Worm (Caenorhabditis elegans) whole organism, young adult: ENCODE measurements around the gene F08D12.2.

Source experiments
- F23B12.7 ChIP-seq: sonication (generic microtip); optimal IDR thresholded peaks from 2 replicates; lab custom pipeline; 2017; ENCODE audit warnings: missing genetic modification characterization, mild to moderate bottlenecking, missing compliant biosample characterization, antibody characterized with exemption, moderate library complexity; ENCODE audit not compliant: insufficient read depth
- F37B4.10 ChIP-seq: fragments of 200-800 bp; sonication (Bioruptor generic); IDR thresholded peaks from 2 replicates; pipeline ENCODE4 v1.3.6; 2022; ENCODE audit warnings: missing genetic modification characterization, missing compliant biosample characterization
- F39B2.1 ChIP-seq: fragments of 200-800 bp; sonication (Bioruptor generic); IDR thresholded peaks from 2 replicates; pipeline ENCODE4 v1.3.6; 2022; ENCODE audit warnings: missing genetic modification reagents, missing genetic modification characterization, missing compliant biosample characterization
- F57A8.1 ChIP-seq: fragments of 200-800 bp; sonication (Bioruptor generic); optimal IDR thresholded peaks from 2 replicates; lab custom pipeline; 2018; ENCODE audit warnings: mild to moderate bottlenecking, missing genetic modification characterization, moderate library complexity, missing compliant biosample characterization
- T26A5.8 ChIP-seq: sonication (generic microtip); optimal IDR thresholded peaks from 2 replicates; lab custom pipeline; 2016; ENCODE audit warnings: missing genetic modification characterization, missing compliant biosample characterization
- Y53G8AR.9 ChIP-seq: fragments of 200-800 bp; sonication (Bioruptor generic); conservative IDR thresholded peaks from 2 replicates; pipeline ENCODE4 v1.3.6; 2022; ENCODE audit warnings: missing genetic modification reagents, missing genetic modification characterization, missing compliant biosample characterization
- Y95B8A.8 ChIP-seq: fragments of 200-800 bp; sonication (Bioruptor generic); IDR thresholded peaks from 2 replicates; pipeline ENCODE4 v1.3.6; 2022; ENCODE audit warnings: missing genetic modification reagents, missing genetic modification characterization, missing compliant biosample characterization
- akir-1 ChIP-seq: fragments of 200-800 bp; sonication (Bioruptor generic); optimal IDR thresholded peaks from 2 replicates; lab custom pipeline; 2018; ENCODE audit warnings: mild to moderate bottlenecking, missing genetic modification characterization, moderate library complexity, missing compliant biosample characterization
- aptf-2 ChIP-seq: fragments of 200-800 bp; sonication (Bioruptor generic); conservative IDR thresholded peaks from 2 replicates; pipeline ENCODE4 v1.3.6; 2022; ENCODE audit warnings: missing genetic modification reagents, missing genetic modification characterization, missing compliant biosample characterization
- atf-7 ChIP-seq: sonication (generic microtip); optimal IDR thresholded peaks from 2 replicates; lab custom pipeline; 2017; ENCODE audit warnings: mild to moderate bottlenecking, missing genetic modification characterization, missing compliant biosample characterization
- attf-5 ChIP-seq: fragments of 200-800 bp; sonication (Bioruptor generic); optimal IDR thresholded peaks from 2 replicates; lab custom pipeline; 2018; ENCODE audit warnings: mild to moderate bottlenecking, missing genetic modification characterization, missing compliant biosample characterization
- bed-1 ChIP-seq: fragments of 200-800 bp; sonication (Bioruptor generic); IDR thresholded peaks from 2 replicates; pipeline ENCODE4 v1.3.6; 2022; ENCODE audit warnings: missing genetic modification reagents, missing genetic modification characterization, missing compliant biosample characterization
- bed-2 ChIP-seq: fragments of 200-800 bp; sonication (Bioruptor generic); IDR thresholded peaks from 2 replicates; pipeline ENCODE4 v1.3.6; 2022; ENCODE audit warnings: missing genetic modification reagents, missing genetic modification characterization, missing compliant biosample characterization
- cebp-1 ChIP-seq, 2 experiments: fragments of 200-800 bp in 1 of 2; sonication (Bioruptor generic) in 1 of 2; sonication (generic microtip) in 1 of 2; IDR thresholded peaks in 1 of 2; optimal IDR thresholded peaks in 1 of 2; 2 replicates each; pipeline versions ENCODE4 v1.3.6 to Lab custom; 2017 to 2022; ENCODE audit warnings: missing compliant biosample characterization in 2 of 2, missing genetic modification characterization in 2 of 2, mild to moderate bottlenecking in 1 of 2, missing genetic modification reagents in 1 of 2, moderate library complexity in 1 of 2
- ceh-100 ChIP-seq: fragments of 200-800 bp; sonication (Bioruptor generic); IDR thresholded peaks from 2 replicates; pipeline ENCODE4 v1.3.6; 2022; ENCODE audit warnings: missing genetic modification reagents, missing genetic modification characterization, missing compliant biosample characterization
- ceh-91 ChIP-seq: fragments of 200-800 bp; sonication (Bioruptor generic); IDR thresholded peaks from 2 replicates; pipeline ENCODE4 v1.3.6; 2022; ENCODE audit warnings: missing genetic modification reagents, missing genetic modification characterization, missing compliant biosample characterization
- dpl-1 ChIP-seq: fragments of 150-350 bp; optimal IDR thresholded peaks from 2 replicates; lab custom pipeline; 2014; ENCODE audit warnings: missing biosample characterization, missing genetic modification reagents, missing genetic modification characterization
- efl-1 ChIP-seq: fragments of 150-350 bp; optimal IDR thresholded peaks from 2 replicates; lab custom pipeline; 2014; ENCODE audit warnings: missing biosample characterization, missing genetic modification reagents, missing genetic modification characterization
- egrh-3 ChIP-seq: fragments of 200-800 bp; sonication (Bioruptor generic); IDR thresholded peaks from 2 replicates; pipeline ENCODE4 v1.3.6; 2022; ENCODE audit warnings: missing genetic modification reagents, missing genetic modification characterization, missing compliant biosample characterization
- ekl-4 ChIP-seq: fragments of 200-800 bp; sonication (Bioruptor generic); IDR thresholded peaks from 2 replicates; pipeline ENCODE4 v1.3.6; 2022; ENCODE audit warnings: missing genetic modification reagents, missing genetic modification characterization, missing compliant biosample characterization
- hmg-1.2 ChIP-seq: fragments of 200-800 bp; sonication (Bioruptor generic); IDR thresholded peaks from 2 replicates; pipeline ENCODE4 v1.3.6; 2022; ENCODE audit warnings: missing genetic modification reagents, missing genetic modification characterization, missing compliant biosample characterization
- hmg-20 ChIP-seq: fragments of 200-800 bp; sonication (Bioruptor generic); IDR thresholded peaks from 2 replicates; pipeline ENCODE4 v1.3.6; 2022; ENCODE audit warnings: missing genetic modification reagents, missing genetic modification characterization, missing compliant biosample characterization
- hrde-1 ChIP-seq: sonication (generic microtip); optimal IDR thresholded peaks from 2 replicates; lab custom pipeline; 2016; ENCODE audit warnings: missing genetic modification characterization, mild to moderate bottlenecking, missing compliant biosample characterization, moderate library complexity, missing genotype, missing genetic modification reagents, borderline replicate concordance
- lag-1 ChIP-seq: fragments of 200-800 bp; sonication (Bioruptor generic); IDR thresholded peaks from 2 replicates; pipeline ENCODE4 v1.3.6; 2022; ENCODE audit warnings: missing genetic modification reagents, missing genetic modification characterization, missing compliant biosample characterization
- let-607 ChIP-seq, 2 experiments: fragments of 200-800 bp in 1 of 2; sonication (Bioruptor generic) in 1 of 2; sonication (generic microtip) in 1 of 2; optimal IDR thresholded peaks; 2 replicates each; lab custom pipeline; 2016 to 2018; ENCODE audit warnings: mild to moderate bottlenecking in 2 of 2, missing compliant biosample characterization in 2 of 2, missing genetic modification characterization in 2 of 2, moderate library complexity in 2 of 2, missing genotype in 1 of 2
- lin-54 ChIP-seq: fragments of 200-800 bp; sonication (Bioruptor generic); optimal IDR thresholded peaks from 2 replicates; lab custom pipeline; 2018; ENCODE audit warnings: mild to moderate bottlenecking, missing genetic modification characterization, missing compliant biosample characterization
- lir-1 ChIP-seq: fragments of 200-800 bp; sonication (Bioruptor generic); conservative IDR thresholded peaks from 2 replicates; pipeline ENCODE4 v1.3.6; 2022; ENCODE audit warnings: missing genetic modification reagents, missing genetic modification characterization, missing compliant biosample characterization
- lsl-1 ChIP-seq: fragments of 200-800 bp; sonication (Bioruptor generic); optimal IDR thresholded peaks from 2 replicates; lab custom pipeline; 2018; ENCODE audit warnings: mild to moderate bottlenecking, missing genetic modification characterization, moderate library complexity, missing compliant biosample characterization
- madf-10 ChIP-seq: sonication (generic microtip); optimal IDR thresholded peaks from 2 replicates; lab custom pipeline; 2016; ENCODE audit warnings: mild to moderate bottlenecking, missing genetic modification characterization, missing compliant biosample characterization
- madf-8 ChIP-seq: fragments of 200-800 bp; sonication (Bioruptor generic); conservative IDR thresholded peaks from 2 replicates; pipeline ENCODE4 v1.3.6; 2022; ENCODE audit warnings: missing genetic modification reagents, missing genetic modification characterization, missing compliant biosample characterization
- mcd-1 ChIP-seq: fragments of 200-800 bp; sonication (Bioruptor generic); IDR thresholded peaks from 2 replicates; pipeline ENCODE4 v1.3.6; 2022; ENCODE audit warnings: missing genetic modification reagents, missing genetic modification characterization, missing compliant biosample characterization
- mel-28 ChIP-seq: sonication (generic microtip); optimal IDR thresholded peaks from 2 replicates; lab custom pipeline; 2016; ENCODE audit warnings: borderline replicate concordance, mild to moderate bottlenecking, missing genetic modification characterization, missing compliant biosample characterization
- mxl-1 ChIP-seq: sonication (generic microtip); optimal IDR thresholded peaks from 2 replicates; lab custom pipeline; 2016; ENCODE audit warnings: missing genetic modification characterization, missing compliant biosample characterization
- nfya-1 ChIP-seq: sonication (generic microtip); optimal IDR thresholded peaks from 2 replicates; lab custom pipeline; 2017; ENCODE audit warnings: antibody characterized with exemption, missing compliant biosample characterization, missing genetic modification characterization, borderline replicate concordance; ENCODE audit not compliant: insufficient read depth
- nfya-2 ChIP-seq: fragments of 200-800 bp; sonication (Bioruptor generic); IDR thresholded peaks from 2 replicates; pipeline ENCODE4 v1.3.6; 2022; ENCODE audit warnings: missing genetic modification reagents, missing genetic modification characterization, missing compliant biosample characterization
- nfyb-1 ChIP-seq: fragments of 200-800 bp; sonication (Bioruptor generic); IDR thresholded peaks from 2 replicates; pipeline ENCODE4 v1.3.6; 2022; ENCODE audit warnings: missing genetic modification reagents, missing genetic modification characterization, missing compliant biosample characterization
- pha-4 ChIP-seq: fragments of 150-350 bp; sonication (generic microtip); optimal IDR thresholded peaks from 2 replicates; lab custom pipeline; 2014; ENCODE audit warnings: missing biosample characterization, missing genetic modification reagents, missing genetic modification characterization
- rec-8 ChIP-seq, 2 experiments: sonication (generic microtip); optimal IDR thresholded peaks; 2 replicates each; lab custom pipeline; 2016; ENCODE audit warnings: mild to moderate bottlenecking in 2 of 2, missing genetic modification characterization in 2 of 2, missing genetic modification reagents in 2 of 2, missing genotype in 2 of 2, missing biosample characterization in 1 of 2, missing compliant biosample characterization in 1 of 2, moderate library complexity in 1 of 2
- sea-2 ChIP-seq: fragments of 200-800 bp; sonication (Bioruptor generic); IDR thresholded peaks from 2 replicates; pipeline ENCODE4 v1.3.6; 2022; ENCODE audit warnings: missing genetic modification characterization, missing compliant biosample characterization
- sptf-2 ChIP-seq: fragments of 200-800 bp; sonication (Bioruptor generic); optimal IDR thresholded peaks from 2 replicates; lab custom pipeline; 2018; ENCODE audit warnings: mild to moderate bottlenecking, missing genetic modification characterization, missing compliant biosample characterization
- tbp1 ChIP-seq: fragments of 200-800 bp; sonication (Bioruptor generic); optimal IDR thresholded peaks from 2 replicates; lab custom pipeline; 2018; ENCODE audit warnings: mild to moderate bottlenecking, missing genetic modification characterization, missing compliant biosample characterization
- unc-130 ChIP-seq: sonication (generic microtip); optimal IDR thresholded peaks from 2 replicates; lab custom pipeline; 2016; ENCODE audit warnings: missing genetic modification reagents, missing genetic modification characterization, missing compliant biosample characterization
- zfh-2 ChIP-seq: fragments of 200-800 bp; sonication (Bioruptor generic); conservative IDR thresholded peaks from 2 replicates; pipeline ENCODE4 v1.3.6; 2022; ENCODE audit warnings: missing genetic modification reagents, missing genetic modification characterization, missing compliant biosample characterization
- ztf-22 ChIP-seq: fragments of 200-800 bp; sonication (Bioruptor generic); optimal IDR thresholded peaks from 2 replicates; lab custom pipeline; 2018; ENCODE audit warnings: mild to moderate bottlenecking, missing genetic modification characterization, moderate library complexity, missing compliant biosample characterization
- ztf-3 ChIP-seq: fragments of 200-800 bp; sonication (Bioruptor generic); optimal IDR thresholded peaks from 2 replicates; lab custom pipeline; 2018; ENCODE audit warnings: mild to moderate bottlenecking, missing genetic modification characterization, missing compliant biosample characterization

F08D12.2 gene

ce11 chrII:2785787-2786186 lies 4.3 kb downstream of the F08D12.2 start:
- TF ChIP-seq lag-1 (GFP tag; lab: Robert Waterston, UW): no peak
- peak; percentile 88 for TF ChIP-seq zfh-2 (GFP tag; lab: Robert Waterston, UW)
- peak; percentile 86; the same call in 1 of the 2 replicates for TF ChIP-seq egrh-3 (GFP tag; lab: Robert Waterston, UW)
- no peak for TF ChIP-seq mxl-1
- TF ChIP-seq F37B4.10 (GFP tag; lab: Robert Waterston, UW): 0 out of 2 replicates have a peak, but pooled peaks have one; percentile 64
- no peak for TF ChIP-seq ceh-91 (GFP tag; lab: Robert Waterston, UW)
- TF ChIP-seq, all 124 proteins: peak for 3

ce11 chrII:2787031-2787512 lies 5.6 kb downstream of the F08D12.2 start, which contains the start of the genes F08D12.12 and srpa-72:
F08D12.12 (minus strand) TSS chrII:2787081.
srpa-72 (plus strand) TSS chrII:2787481.
- no peak for TF ChIP-seq attf-5 (GFP tag; lab: Kevin White, UChicago)
- TF ChIP-seq Y95B8A.8 (GFP tag; lab: Robert Waterston, UW): no peak
- TF ChIP-seq nfyb-1 (GFP tag; lab: Robert Waterston, UW): no peak
- no peak for TF ChIP-seq efl-1 (GFP tag; lab: Kevin White, UChicago)
- TF ChIP-seq nfya-2: no peak
- TF ChIP-seq F23B12.7 (tag; lab: Kevin White, UChicago): no peak
- TF ChIP-seq lir-1 (GFP tag; lab: Robert Waterston, UW): no peak
- no peak for TF ChIP-seq sea-2 (GFP tag; lab: Robert Waterston, UW)
- no peak for TF ChIP-seq ceh-100 (GFP tag; lab: Robert Waterston, UW)
- no peak for TF ChIP-seq hmg-20 (GFP tag; lab: Robert Waterston, UW)
- TF ChIP-seq mcd-1 (GFP tag; lab: Robert Waterston, UW): peak; percentile 54
- TF ChIP-seq Y53G8AR.9 (GFP tag; lab: Robert Waterston, UW): no peak
- TF ChIP-seq hmg-1.2 (GFP tag; lab: Robert Waterston, UW): peak; percentile 34; the same call in 1 of the 2 replicates
- no peak for TF ChIP-seq aptf-2 (GFP tag; lab: Robert Waterston, UW)
- no peak for TF ChIP-seq unc-130
- no peak for TF ChIP-seq madf-8 (GFP tag; lab: Robert Waterston, UW)
- TF ChIP-seq let-607 (tag; optimal IDR thresholded peaks at IDR 0.05; lab: Kevin White, UChicago): peak; percentile 5 to 53
- no peak for TF ChIP-seq mxl-1
- no peak for TF ChIP-seq akir-1
- no peak for TF ChIP-seq ztf-22 (GFP tag; lab: Kevin White, UChicago)
- peak; percentile 6 for TF ChIP-seq lsl-1 (GFP tag; lab: Kevin White, UChicago)
- TF ChIP-seq bed-1 (GFP tag; lab: Robert Waterston, UW): no peak
- no peak for TF ChIP-seq cebp-1 (GFP tag; IDR thresholded peaks at IDR 0.05; lab: Robert Waterston, UW)
- peak; percentile 16 for TF ChIP-seq cebp-1 (tag; optimal IDR thresholded peaks at IDR 0.05; lab: Kevin White, UChicago)
- peak; percentile 36 for TF ChIP-seq lin-54
- no peak for TF ChIP-seq hrde-1
- no peak for TF ChIP-seq bed-2 (GFP tag; lab: Robert Waterston, UW)
- TF ChIP-seq atf-7 (tag; lab: Kevin White, UChicago): no peak
- no peak for TF ChIP-seq ekl-4 (GFP tag; lab: Robert Waterston, UW)
- TF ChIP-seq T26A5.8 (tag; lab: Kevin White, UChicago): no peak
- no peak for TF ChIP-seq nfya-1 (tag; lab: Kevin White, UChicago)
- TF ChIP-seq ztf-3: no peak
- TF ChIP-seq tbp1 (GFP tag; lab: Kevin White, UChicago): peak; percentile 30
- no peak for TF ChIP-seq dpl-1 (GFP tag; lab: Kevin White, UChicago)
- no peak for TF ChIP-seq pha-4 (tag; lab: Kevin White, UChicago)
- TF ChIP-seq F39B2.1 (GFP tag; lab: Robert Waterston, UW): no peak
- no peak for TF ChIP-seq F57A8.1 (GFP tag; lab: Kevin White, UChicago)
- no peak for TF ChIP-seq rec-8 (tag; optimal IDR thresholded peaks at IDR 0.05; lab: Kevin White, UChicago)
- TF ChIP-seq mel-28: no peak
- no peak for TF ChIP-seq sptf-2 (GFP tag; lab: Kevin White, UChicago)
- no peak for TF ChIP-seq madf-10 (tag; lab: Kevin White, UChicago)
- TF ChIP-seq F37B4.10 (GFP tag; lab: Robert Waterston, UW): no peak
- TF ChIP-seq, all 124 proteins: peak for 7
